Worm (Caenorhabditis elegans) whole organism, midembryonic: ENCODE data around the gene E02H1.1.

Experiments
- T22C8.4 ChIP-seq: fragments of 200-800 bp; sonication (Bioruptor generic); IDR thresholded peaks from 2 replicates; pipeline ENCODE4 v1.3.6; 2022; ENCODE audit warnings: missing genetic modification characterization, missing compliant biosample characterization
- cog-1 ChIP-seq: sonication (generic microtip); optimal IDR thresholded peaks from 2 replicates; lab custom pipeline; 2016; ENCODE audit warnings: missing genetic modification characterization, missing compliant biosample characterization
- flt-1 ChIP-seq: fragments of 200-800 bp; sonication (Bioruptor generic); IDR thresholded peaks from 2 replicates; pipeline ENCODE4 v1.3.6; 2022; ENCODE audit warnings: missing genetic modification characterization, missing compliant biosample characterization
- klf-2 ChIP-seq: fragments of 200-800 bp; sonication (Bioruptor generic); conservative IDR thresholded peaks from 2 replicates; pipeline ENCODE4 v1.3.6; 2022; ENCODE audit warnings: missing genetic modification reagents, missing genetic modification characterization, missing compliant biosample characterization
- med-1 ChIP-seq: sonication (generic microtip); optimal IDR thresholded peaks from 2 replicates; lab custom pipeline; 2017; ENCODE audit warnings: missing genetic modification characterization, mild to moderate bottlenecking, missing compliant biosample characterization, antibody characterized with exemption, missing genetic modification reagents; ENCODE audit not compliant: insufficient read depth
- ref-1 ChIP-seq: fragments of 200-800 bp; sonication (Bioruptor generic); conservative IDR thresholded peaks from 2 replicates; pipeline ENCODE4 v1.3.6; 2022; ENCODE audit warnings: missing genetic modification reagents, missing genetic modification characterization, missing compliant biosample characterization
- tab-1 ChIP-seq: fragments of 200-800 bp; sonication (Bioruptor generic); IDR thresholded peaks from 2 replicates; pipeline ENCODE4 v1.3.6; 2022; ENCODE audit warnings: missing genetic modification characterization, missing compliant biosample characterization
- ztf-23 ChIP-seq: fragments of 200-800 bp; sonication (Bioruptor generic); IDR thresholded peaks from 2 replicates; pipeline ENCODE4 v1.3.6; 2022; ENCODE audit warnings: missing genetic modification reagents, missing genetic modification characterization, missing compliant biosample characterization
- ztf-29 ChIP-seq: fragments of 200-800 bp; sonication (Bioruptor generic); IDR thresholded peaks from 2 replicates; pipeline ENCODE4 v1.3.6; 2022; ENCODE audit warnings: missing genetic modification reagents, missing genetic modification characterization, missing compliant biosample characterization

E02H1.1 gene

ce11 chrII:9551536-9551935, 39.4 kb downstream of the E02H1.1 start, which contains the start of gene F35H8.12:
Gene F35H8.12, plus strand, starts transcription at chrII:9551836.
- TF ChIP-seq ztf-29 (GFP tag; lab: Robert Waterston, UW) (no peak), flt-1 (no peak), tab-1 (no peak), ref-1 (GFP tag; lab: Robert Waterston, UW) (no peak), T22C8.4 (no peak), ztf-23 (GFP tag; lab: Robert Waterston, UW) (no peak), med-1 (GFP tag; lab: Kevin White, UChicago) (no peak), cog-1 (tag; lab: Kevin White, UChicago) (no peak), klf-2 (GFP tag; lab: Robert Waterston, UW) (no peak)

- TF ChIP-seq T22C8.4 = no peak
- TF ChIP-seq ref-1 (GFP tag; lab: Robert Waterston, UW) = no peak
- no peak for TF ChIP-seq ztf-29 (GFP tag; lab: Robert Waterston, UW)
- no peak for TF ChIP-seq flt-1
- TF ChIP-seq tab-1 = no peak
- no peak for TF ChIP-seq cog-1 (tag; lab: Kevin White, UChicago)
- TF ChIP-seq ztf-23 (GFP tag; lab: Robert Waterston, UW) = no peak
- no peak for TF ChIP-seq klf-2 (GFP tag; lab: Robert Waterston, UW)
- no peak for TF ChIP-seq med-1 (GFP tag; lab: Kevin White, UChicago)
Observed at ce11 chrII:9550718-9551117, 40.2 kb downstream of the E02H1.1 start, which contains the start of gene sra-6. Gene sra-6, minus strand, starts transcription at chrII:9550818.

ce11 chrII:9544386-9544785, 46.6 kb downstream of the E02H1.1 start, which contains the start of gene sra-7:
Gene sra-7, plus strand, starts transcription at chrII:9544686.
- no peak for TF ChIP-seq flt-1

ce11 chrII:9542785-9543184, 48.2 kb downstream of the E02H1.1 start, which contains the start of gene sra-4:
Gene sra-4, minus strand, starts transcription at chrII:9542885.
- no peak for TF ChIP-seq klf-2 (GFP tag; lab: Robert Waterston, UW)
- TF ChIP-seq ztf-29 (GFP tag; lab: Robert Waterston, UW) = no peak
- no peak for TF ChIP-seq med-1 (GFP tag; lab: Kevin White, UChicago)
- TF ChIP-seq ref-1 (GFP tag; lab: Robert Waterston, UW) = no peak

DNA sequence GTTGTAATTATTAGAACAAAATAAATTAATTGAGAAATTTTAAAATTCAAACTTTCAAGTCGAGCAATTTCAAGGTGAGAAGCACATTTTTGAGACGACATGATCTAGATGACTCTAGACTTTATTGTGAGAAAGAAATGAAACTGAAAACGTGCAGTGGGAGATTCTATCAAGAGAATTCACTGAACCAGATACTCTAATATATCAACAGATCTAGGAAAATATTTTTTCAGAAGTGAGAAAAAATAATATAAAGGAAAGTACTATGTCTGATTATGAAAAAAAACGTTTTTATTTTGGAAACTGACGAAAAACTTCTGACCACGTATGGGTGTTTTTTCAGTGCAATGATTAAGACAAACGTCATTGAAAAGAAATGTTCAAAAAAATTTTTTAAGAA, 50.2 kb downstream of the E02H1.1 start, which contains the start of gene sra-3:
TSS of gene sra-3 (minus strand) at position 101 of the 400 bp plus-strand sequence.
- TF ChIP-seq tab-1 = no peak
- TF ChIP-seq ztf-23 (GFP tag; lab: Robert Waterston, UW) = no peak
- no peak for TF ChIP-seq med-1 (GFP tag; lab: Kevin White, UChicago)
- no peak for TF ChIP-seq klf-2 (GFP tag; lab: Robert Waterston, UW)
- no peak for TF ChIP-seq ref-1 (GFP tag; lab: Robert Waterston, UW)
- no peak for TF ChIP-seq cog-1 (tag; lab: Kevin White, UChicago)
- TF ChIP-seq ztf-29 (GFP tag; lab: Robert Waterston, UW) = no peak
- TF ChIP-seq T22C8.4 = no peak
- no peak for TF ChIP-seq flt-1
